Worm (Caenorhabditis elegans) whole organism, L4/young adult: ENCODE measurements around the gene npp-23.

Experiments
- dao-5 ChIP-seq: sonication (generic microtip); optimal IDR thresholded peaks from 2 replicates; lab custom pipeline; 2016; ENCODE audit warnings: missing genotype, missing genetic modification characterization, moderate library complexity, missing compliant biosample characterization
- him-1 ChIP-seq: sonication (generic microtip); optimal IDR thresholded peaks from 2 replicates; lab custom pipeline; 2016; ENCODE audit warnings: missing genotype, missing genetic modification reagents, missing genetic modification characterization, missing compliant biosample characterization

DNA sequence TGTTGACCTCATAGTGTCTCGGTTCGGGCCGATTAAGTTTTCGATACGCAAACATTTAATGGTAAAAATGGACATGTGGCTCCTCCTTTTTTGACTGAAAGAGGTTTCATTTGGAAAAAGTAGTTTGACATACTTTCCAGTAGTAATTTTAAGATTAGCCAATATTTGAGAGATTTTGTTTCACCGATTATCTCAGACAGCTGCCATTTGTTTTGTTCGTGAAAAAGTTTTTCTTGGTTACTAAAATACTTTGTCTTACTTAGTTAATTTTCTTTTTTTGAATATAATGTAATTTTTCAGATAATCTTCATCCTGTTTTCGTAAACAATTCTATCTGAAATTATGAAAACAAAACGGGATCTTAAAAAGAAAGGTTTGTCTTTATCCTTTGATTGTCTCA, 16.7 kb upstream of the npp-23 start, which contains the start of gene C09G9.5:
- TF ChIP-seq him-1 (tag; lab: Kevin White, UChicago) (no peak), dao-5 (tag; lab: Kevin White, UChicago) (no peak)
